Worm (Caenorhabditis elegans): ENCODE measurements around the gene npr-3.
A peak's percentile ranks its signal among the peaks of the same experiment; 100 is the strongest.

DNA sequence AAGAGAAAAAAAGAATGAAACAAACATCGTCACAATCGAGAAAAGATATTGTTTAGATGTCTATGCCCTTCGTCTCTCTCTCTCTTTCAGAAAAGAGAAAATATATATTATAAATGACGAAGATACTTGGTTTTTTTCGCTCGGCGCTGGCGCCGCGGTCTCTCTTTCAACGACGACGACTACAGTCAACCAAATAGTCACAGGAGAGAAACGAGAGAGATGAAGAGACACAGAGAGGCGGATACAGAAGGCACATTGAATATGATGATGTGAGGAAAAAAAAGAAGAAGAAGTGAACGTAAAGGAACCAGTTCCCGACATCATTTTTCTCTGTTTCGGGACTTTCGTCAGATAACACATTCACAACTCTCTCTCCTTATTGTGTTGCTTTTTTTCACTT is 31.6 kb downstream of the npr-3 start:
- TF ChIP-seq ztf-11 (tag; optimal IDR thresholded peaks at IDR 0.05) (no peak), ets-5 (GFP tag; IDR thresholded peaks at IDR 0.05) (no peak), unc-30 (tag; optimal IDR thresholded peaks at IDR 0.05) (no peak), unc-86 (tag; optimal IDR thresholded peaks at IDR 0.05) (no peak), grh-1 (GFP tag; IDR thresholded peaks at IDR 0.05) (peak; percentile 46; the same call in 1 of the 2 replicates), ama-1 (optimal IDR thresholded peaks at IDR 0.05) (no peak), aha-1 (tag; optimal IDR thresholded peaks at IDR 0.05) (no peak)
